Fruit fly (Drosophila melanogaster): Measurements from ENCODE around the gene CG43373.

CG43373 gene

DNA sequence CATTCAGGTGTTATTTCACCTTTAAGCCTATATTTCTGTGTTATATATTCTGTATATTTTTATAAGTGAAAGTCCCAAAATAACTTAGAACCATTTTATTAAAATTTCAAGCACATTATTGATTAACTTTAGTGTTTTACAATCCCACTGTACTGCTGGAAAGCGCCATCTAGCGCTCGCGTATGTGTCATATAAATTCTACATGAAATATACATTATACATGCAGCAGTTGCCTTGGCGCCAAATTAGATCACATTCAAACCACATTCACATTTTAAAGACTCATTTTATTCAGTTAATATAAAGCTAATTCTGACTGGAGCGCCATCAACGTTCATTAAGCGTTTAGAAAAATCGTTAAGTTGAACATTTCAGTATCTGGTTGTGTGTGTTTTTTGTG, 20.2 kb upstream of the CG43373 start:
- TF ChIP-seq CG5204 (GFP tag; optimal IDR thresholded peaks at IDR 0.05) (no peak), CG1620 (GFP tag; optimal IDR thresholded peaks at IDR 0.05) (no peak), toe (GFP tag; optimal IDR thresholded peaks at IDR 0.05) (no peak), ovo (GFP tag; optimal IDR thresholded peaks at IDR 0.05) (no peak), Mnt (GFP tag; optimal IDR thresholded peaks at IDR 0.05) (no peak), Hr96 (GFP tag; optimal IDR thresholded peaks at IDR 0.05) (no peak), bab1 (GFP tag; optimal IDR thresholded peaks at IDR 0.05) (no peak), CG7045 (GFP tag; optimal IDR thresholded peaks at IDR 0.05) (no peak), CG12768 (GFP tag; optimal IDR thresholded peaks at IDR 0.05) (no peak), pad (GFP tag; optimal IDR thresholded peaks at IDR 0.05) (no peak), Clk (GFP tag; optimal IDR thresholded peaks at IDR 0.05) (no peak), kay (GFP tag; ENCODE audit: borderline replicate concordance) (no peak), Crg-1 (GFP tag; optimal IDR thresholded peaks at IDR 0.05) (no peak), CG14711 (tag; optimal IDR thresholded peaks at IDR 0.05) (no peak), cnc (optimal IDR thresholded peaks at IDR 0.05) (no peak), CG7101 (tag; optimal IDR thresholded peaks at IDR 0.05) (no peak), cic (GFP tag; optimal IDR thresholded peaks at IDR 0.05) (no peak)

DNA sequence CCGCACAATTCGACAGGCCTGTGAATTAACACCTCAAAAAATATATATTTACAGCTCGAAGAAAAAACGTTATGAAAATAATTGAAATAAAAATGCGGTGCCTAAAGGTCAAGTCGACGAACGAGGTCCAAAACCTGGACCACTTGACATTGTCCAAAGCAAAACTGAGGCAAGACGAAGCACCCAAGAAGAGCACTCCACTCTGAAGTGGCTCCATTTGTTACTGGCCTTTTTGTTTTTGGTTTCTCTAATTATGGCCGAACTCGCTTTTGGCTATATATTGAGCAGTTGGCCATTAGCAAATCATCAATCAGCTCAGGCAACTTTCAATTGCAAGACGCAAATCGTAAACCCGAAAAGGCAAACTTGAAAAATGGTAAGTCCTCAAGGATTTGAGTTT, 13.4 kb upstream of the CG43373 start, which contains the start of gene CG4229:
CG4229 (plus strand) TSS at position 301 of the 400 bp plus-strand sequence.
- TF ChIP-seq bab1 (GFP tag; optimal IDR thresholded peaks at IDR 0.05): no peak
- no peak for TF ChIP-seq CG1620 (GFP tag; optimal IDR thresholded peaks at IDR 0.05)
- no peak for TF ChIP-seq CG11617 (GFP tag; optimal IDR thresholded peaks at IDR 0.05)
- TF ChIP-seq CG5204 (GFP tag; optimal IDR thresholded peaks at IDR 0.05): no peak
- TF ChIP-seq CG33017 (tag; optimal IDR thresholded peaks at IDR 0.05): no peak
- TF ChIP-seq CG7045 (GFP tag; optimal IDR thresholded peaks at IDR 0.05): no peak
- TF ChIP-seq kay (GFP tag; ENCODE audit: borderline replicate concordance): no peak
- no peak for TF ChIP-seq cic (GFP tag; optimal IDR thresholded peaks at IDR 0.05)
- TF ChIP-seq Hr96 (GFP tag; optimal IDR thresholded peaks at IDR 0.05): no peak
- no peak for TF ChIP-seq cnc (optimal IDR thresholded peaks at IDR 0.05)
- no peak for TF ChIP-seq Crg-1 (GFP tag; optimal IDR thresholded peaks at IDR 0.05)
- TF ChIP-seq CG7101 (tag; optimal IDR thresholded peaks at IDR 0.05): no peak
- no peak for TF ChIP-seq CG14711 (tag; optimal IDR thresholded peaks at IDR 0.05)
- TF ChIP-seq ovo (GFP tag; optimal IDR thresholded peaks at IDR 0.05): no peak
- no peak for TF ChIP-seq Clk (GFP tag; optimal IDR thresholded peaks at IDR 0.05)
- TF ChIP-seq pad (GFP tag; optimal IDR thresholded peaks at IDR 0.05): no peak
- no peak for TF ChIP-seq toe (GFP tag; optimal IDR thresholded peaks at IDR 0.05)

DNA sequence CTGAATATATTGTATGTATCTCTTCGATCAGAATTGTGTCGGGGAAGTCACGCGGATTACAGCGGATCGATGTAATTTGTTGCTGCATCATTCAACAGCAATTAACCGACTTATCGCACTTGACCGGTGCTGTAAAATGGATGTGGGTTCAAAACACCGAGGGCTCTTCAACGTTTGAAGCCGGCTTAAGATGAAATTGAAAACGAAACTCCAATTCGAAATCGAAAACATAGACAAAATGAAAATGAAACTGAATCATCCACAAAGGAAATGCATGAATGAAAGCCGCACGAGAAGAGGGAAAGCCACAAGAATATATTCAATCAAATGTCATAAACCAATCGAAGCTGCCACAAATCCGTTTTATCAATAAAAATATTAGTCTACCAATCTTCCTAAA, 3.0 kb upstream of the CG43373 start:
- TF ChIP-seq CG5204 (GFP tag; optimal IDR thresholded peaks at IDR 0.05): no peak
- no peak for TF ChIP-seq pad (GFP tag; optimal IDR thresholded peaks at IDR 0.05)
- no peak for TF ChIP-seq Clk (GFP tag; optimal IDR thresholded peaks at IDR 0.05)
- TF ChIP-seq CG33017 (tag; optimal IDR thresholded peaks at IDR 0.05): no peak
- no peak for TF ChIP-seq cic (GFP tag; optimal IDR thresholded peaks at IDR 0.05)
- TF ChIP-seq cnc (optimal IDR thresholded peaks at IDR 0.05): no peak
- TF ChIP-seq Mnt (GFP tag; optimal IDR thresholded peaks at IDR 0.05): no peak
- TF ChIP-seq CG11617 (GFP tag; optimal IDR thresholded peaks at IDR 0.05): no peak
- TF ChIP-seq tj (GFP tag; optimal IDR thresholded peaks at IDR 0.05): no peak
- TF ChIP-seq CG12768 (GFP tag; optimal IDR thresholded peaks at IDR 0.05): no peak
- TF ChIP-seq CG7101 (tag; optimal IDR thresholded peaks at IDR 0.05): no peak
- TF ChIP-seq Crg-1 (GFP tag; optimal IDR thresholded peaks at IDR 0.05): no peak

DNA sequence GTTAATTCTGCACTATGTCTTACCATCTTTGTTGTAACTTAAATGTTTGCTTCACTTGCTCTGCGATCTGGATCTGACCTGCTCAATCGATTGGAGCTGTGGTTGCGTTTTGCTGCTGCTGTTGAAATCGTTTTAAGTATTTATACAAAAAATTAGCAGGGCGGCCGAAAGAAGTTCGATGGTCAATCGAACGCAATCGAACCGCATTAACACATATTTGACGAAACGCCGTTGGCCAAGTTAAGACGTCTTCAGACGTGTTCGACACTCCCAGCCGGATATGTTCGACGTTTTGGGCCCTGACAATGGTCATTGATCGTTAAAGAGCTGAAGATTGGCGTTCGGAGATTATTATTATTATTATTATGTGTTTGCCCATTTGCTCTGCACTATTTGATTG, 2.3 kb upstream of the CG43373 start, which contains the start of gene CG13033:
CG13033 (minus strand) TSS at position 118 of the 400 bp plus-strand sequence.
- TF ChIP-seq CG11617 (GFP tag; optimal IDR thresholded peaks at IDR 0.05): no peak
- no peak for TF ChIP-seq tj (GFP tag; optimal IDR thresholded peaks at IDR 0.05)
- no peak for TF ChIP-seq ovo (GFP tag; optimal IDR thresholded peaks at IDR 0.05)
- no peak for TF ChIP-seq CG7101 (tag; optimal IDR thresholded peaks at IDR 0.05)
- no peak for TF ChIP-seq kay (GFP tag; ENCODE audit: borderline replicate concordance)
- TF ChIP-seq Clk (GFP tag; optimal IDR thresholded peaks at IDR 0.05): no peak
- no peak for TF ChIP-seq Hr96 (GFP tag; optimal IDR thresholded peaks at IDR 0.05)
- no peak for TF ChIP-seq bab1 (GFP tag; optimal IDR thresholded peaks at IDR 0.05)
- no peak for TF ChIP-seq toe (GFP tag; optimal IDR thresholded peaks at IDR 0.05)
- TF ChIP-seq CG5204 (GFP tag; optimal IDR thresholded peaks at IDR 0.05): no peak
- TF ChIP-seq CG33017 (tag; optimal IDR thresholded peaks at IDR 0.05): no peak

DNA sequence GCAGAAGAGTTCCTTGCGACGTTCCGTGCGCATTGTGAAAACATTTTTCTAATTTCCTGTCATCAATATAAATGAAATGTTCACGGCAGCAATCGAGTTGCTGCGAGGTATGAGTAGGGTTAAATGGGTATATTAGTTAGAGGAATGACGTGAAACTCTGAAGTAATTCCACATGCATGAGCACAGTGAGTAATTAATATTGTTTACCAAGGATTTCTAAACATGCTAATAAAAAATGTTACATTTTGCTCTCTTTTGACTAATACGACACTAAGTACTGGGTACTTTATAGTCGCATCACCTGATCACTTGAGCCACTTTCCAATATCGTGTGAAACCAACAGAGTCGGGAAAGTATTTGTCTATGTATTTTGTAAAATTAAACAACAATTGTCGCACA, 1.1 kb upstream of the CG43373 start:
- TF ChIP-seq Mnt (GFP tag; optimal IDR thresholded peaks at IDR 0.05): no peak
- TF ChIP-seq bab1 (GFP tag; optimal IDR thresholded peaks at IDR 0.05): no peak
- no peak for TF ChIP-seq CG14711 (tag; optimal IDR thresholded peaks at IDR 0.05)
- TF ChIP-seq kay (GFP tag; ENCODE audit: borderline replicate concordance): no peak
- TF ChIP-seq Clk (GFP tag; optimal IDR thresholded peaks at IDR 0.05): no peak
- no peak for TF ChIP-seq ovo (GFP tag; optimal IDR thresholded peaks at IDR 0.05)
- TF ChIP-seq CG7045 (GFP tag; optimal IDR thresholded peaks at IDR 0.05): no peak
- no peak for TF ChIP-seq toe (GFP tag; optimal IDR thresholded peaks at IDR 0.05)
- TF ChIP-seq tj (GFP tag; optimal IDR thresholded peaks at IDR 0.05): no peak
- TF ChIP-seq Crg-1 (GFP tag; optimal IDR thresholded peaks at IDR 0.05): no peak
- TF ChIP-seq CG12768 (GFP tag; optimal IDR thresholded peaks at IDR 0.05): no peak
- no peak for TF ChIP-seq Hr96 (GFP tag; optimal IDR thresholded peaks at IDR 0.05)
- no peak for TF ChIP-seq CG33017 (tag; optimal IDR thresholded peaks at IDR 0.05)
- TF ChIP-seq CG11617 (GFP tag; optimal IDR thresholded peaks at IDR 0.05): no peak

DNA sequence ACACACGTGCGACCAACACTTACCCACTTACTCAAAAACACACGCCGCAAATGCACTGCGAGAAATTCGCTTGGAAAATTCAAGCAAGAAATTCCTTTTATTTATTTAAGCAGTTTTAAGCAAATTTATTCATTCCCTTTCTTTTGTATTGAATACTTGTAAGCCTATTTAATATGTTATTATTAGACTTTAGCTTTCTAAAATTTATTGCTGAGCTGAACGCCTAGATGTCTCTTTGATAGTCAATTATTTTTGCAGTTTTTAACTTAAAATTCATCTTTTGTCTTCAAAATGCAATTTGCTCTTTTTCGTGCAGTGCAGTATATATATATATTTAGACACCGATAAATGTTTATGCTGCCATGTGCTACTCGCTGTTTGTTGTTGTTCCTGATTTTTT, 9.2 kb downstream of the CG43373 start:
- peak; percentile 57 for TF ChIP-seq bab1 (GFP tag; optimal IDR thresholded peaks at IDR 0.05)
- no peak for TF ChIP-seq Hr96 (GFP tag; optimal IDR thresholded peaks at IDR 0.05)

Data from whole organism, adult.